Fruit fly (Drosophila melanogaster) whole organism: Measurements from ENCODE around the gene Sry-alpha.

Experiments used
- CG8478 ChIP-seq: fragments of >200 bp; optimal IDR thresholded peaks from 2 replicates; lab custom pipeline; 2018; ENCODE audit warnings: inconsistent platforms
- Dll ChIP-seq: fragments of >200 bp; optimal IDR thresholded peaks from 2 replicates; lab custom pipeline; 2017
- pan ChIP-seq: fragments of >200 bp; optimal IDR thresholded peaks from 2 replicates; lab custom pipeline; 2017

- TF ChIP-seq CG8478 (no peak), pan (lab: Kevin White, UChicago) (no peak), Dll (no peak)
Observed at dm6 chr3R:30036609-30037008, 2.9 kb upstream of the Sry-alpha start, which contains the start of gene ZIPIC.
